Worm (Caenorhabditis elegans) whole organism, L4 larva: ENCODE data around the gene oac-22.
"Not testable (repeated sequence)": the region's sequence is repeated elsewhere in the genome, so short reads cannot be mapped to it uniquely, and the experiment has no call there.

ENCODE experiments used
- F10B5.3 ChIP-seq: sonication (generic microtip); optimal IDR thresholded peaks from 2 replicates; lab custom pipeline; 2016; ENCODE audit warnings: mild to moderate bottlenecking, missing genetic modification characterization, missing compliant biosample characterization
- R02D3.7 ChIP-seq: fragments of 150-350 bp; sonication (generic microtip); optimal IDR thresholded peaks from 3 replicates; lab custom pipeline; 2014; ENCODE audit warnings: missing biosample characterization, missing genetic modification characterization
- T20F7.1 ChIP-seq: fragments of 200-800 bp; sonication (Bioruptor generic); optimal IDR thresholded peaks from 2 replicates; lab custom pipeline; 2018; ENCODE audit warnings: mild to moderate bottlenecking, missing genetic modification characterization, missing compliant biosample characterization
- Y75B8A.6 ChIP-seq: fragments of 200-800 bp; sonication (Bioruptor generic); IDR thresholded peaks from 2 replicates; pipeline ENCODE4 v1.3.6; 2022; ENCODE audit warnings: missing genetic modification reagents, missing genetic modification characterization, missing compliant biosample characterization
- ZK337.2 ChIP-seq: fragments of 200-800 bp; sonication (Bioruptor generic); IDR thresholded peaks from 2 replicates; pipeline ENCODE4 v1.3.6; 2022; ENCODE audit warnings: missing genetic modification reagents, missing genetic modification characterization, missing compliant biosample characterization
- aha-1 ChIP-seq: fragments of 150-350 bp; peaks from one replicate; lab custom pipeline; 2014; ENCODE audit warnings: missing biosample characterization, missing genetic modification characterization
- ama-1 ChIP-seq: fragments of 150-350 bp; optimal IDR thresholded peaks from 2 replicates; lab custom pipeline; 2014; ENCODE audit warnings: inconsistent platforms, mixed read lengths
- ceh-20 ChIP-seq: fragments of 200-800 bp; sonication (Bioruptor generic); IDR thresholded peaks from 2 replicates; pipeline ENCODE4 v1.3.6; 2022; ENCODE audit warnings: missing genetic modification reagents, missing genetic modification characterization, missing compliant biosample characterization
- ceh-44 ChIP-seq: fragments of 200-800 bp; sonication (Bioruptor generic); IDR thresholded peaks from 2 replicates; pipeline ENCODE4 v1.3.6; 2022; ENCODE audit warnings: missing genetic modification reagents, missing genetic modification characterization, missing compliant biosample characterization
- ctbp-1 ChIP-seq: fragments of 200-800 bp; sonication (Bioruptor generic); IDR thresholded peaks from 2 replicates; pipeline ENCODE4 v1.3.6; 2022; ENCODE audit warnings: missing genetic modification reagents, missing genetic modification characterization, missing compliant biosample characterization
- daf-19 ChIP-seq: fragments of 200-800 bp; sonication (Bioruptor generic); conservative IDR thresholded peaks from 2 replicates; pipeline ENCODE4 v1.3.6; 2022; ENCODE audit warnings: missing genetic modification characterization, missing compliant biosample characterization
- dmd-6 ChIP-seq: fragments of 200-800 bp; sonication (Bioruptor generic); IDR thresholded peaks from 2 replicates; pipeline ENCODE4 v1.3.6; 2022; ENCODE audit warnings: missing genetic modification reagents, missing genetic modification characterization, missing compliant biosample characterization
- duxl-1 ChIP-seq: sonication (generic microtip); optimal IDR thresholded peaks from 2 replicates; lab custom pipeline; 2016; ENCODE audit warnings: mild to moderate bottlenecking, missing genetic modification characterization, moderate library complexity, missing compliant biosample characterization; ENCODE audit not compliant: poor library complexity
- egl-27 ChIP-seq: sonication (generic microtip); optimal IDR thresholded peaks from 3 replicates; lab custom pipeline; 2017; ENCODE audit warnings: missing biosample characterization, missing genetic modification reagents, missing genetic modification characterization
- egl-43 ChIP-seq: fragments of 200-800 bp; sonication (Bioruptor generic); IDR thresholded peaks from 2 replicates; pipeline ENCODE4 v1.3.6; 2022; ENCODE audit warnings: missing genetic modification reagents, missing genetic modification characterization, missing compliant biosample characterization
- fkh-10 ChIP-seq: fragments of 150-350 bp; optimal IDR thresholded peaks from 2 replicates; lab custom pipeline; 2014; ENCODE audit warnings: missing biosample characterization, missing genetic modification reagents, missing genetic modification characterization
- hlh-11 ChIP-seq: fragments of 200-800 bp; sonication (Bioruptor generic); optimal IDR thresholded peaks from 2 replicates; lab custom pipeline; 2018; ENCODE audit warnings: mild to moderate bottlenecking, missing genetic modification characterization, missing compliant biosample characterization
- hlh-30 ChIP-seq: sonication (generic microtip); optimal IDR thresholded peaks from 2 replicates; lab custom pipeline; 2017; ENCODE audit warnings: antibody characterized with exemption, mild to moderate bottlenecking, missing genetic modification characterization, missing compliant biosample characterization; ENCODE audit not compliant: insufficient read depth
- hmg-1.1 ChIP-seq: fragments of 200-800 bp; sonication (Bioruptor generic); IDR thresholded peaks from 2 replicates; pipeline ENCODE4 v1.3.6; 2022; ENCODE audit warnings: missing genetic modification reagents, missing genetic modification characterization, missing compliant biosample characterization
- lin-1 ChIP-seq: fragments of 200-800 bp; sonication (Bioruptor generic); IDR thresholded peaks from 2 replicates; pipeline ENCODE4 v1.3.6; 2022; ENCODE audit warnings: missing genetic modification reagents, missing genetic modification characterization, missing compliant biosample characterization
- madf-5 ChIP-seq, 2 experiments: fragments of 200-800 bp; sonication (Bioruptor generic); IDR thresholded peaks; 2 replicates each; pipeline ENCODE4 v1.3.6; 2022; ENCODE audit warnings: missing compliant biosample characterization in 2 of 2, missing genetic modification characterization in 2 of 2
- madf-9 ChIP-seq: fragments of 200-800 bp; sonication (Bioruptor generic); conservative IDR thresholded peaks from 2 replicates; pipeline ENCODE4 v1.3.6; 2022; ENCODE audit warnings: missing genetic modification reagents, missing genetic modification characterization, missing compliant biosample characterization
- mdl-1 ChIP-seq, 2 experiments: fragments of 150-350 bp in 1 of 2; sonication (generic microtip) in 1 of 2; optimal IDR thresholded peaks; 2 replicates each; lab custom pipeline; 2014 to 2017; ENCODE audit warnings: missing biosample characterization in 2 of 2, missing genetic modification characterization in 2 of 2
- nhr-10 ChIP-seq: fragments of 150-350 bp; optimal IDR thresholded peaks from 2 replicates; lab custom pipeline; 2014; ENCODE audit warnings: missing biosample characterization, missing genetic modification characterization
- nhr-111 ChIP-seq: fragments of 200-800 bp; sonication (Bioruptor generic); optimal IDR thresholded peaks from 2 replicates; lab custom pipeline; 2018; ENCODE audit warnings: mild to moderate bottlenecking, missing genetic modification characterization, missing compliant biosample characterization
- nhr-76 ChIP-seq: fragments of 150-350 bp; optimal IDR thresholded peaks from 2 replicates; lab custom pipeline; 2014; ENCODE audit warnings: missing biosample characterization, missing genetic modification characterization
- nhr-77 ChIP-seq: fragments of 150-350 bp; optimal IDR thresholded peaks from 2 replicates; lab custom pipeline; 2014; ENCODE audit warnings: missing biosample characterization, missing genetic modification characterization
- set-16 ChIP-seq: fragments of 200-800 bp; sonication (Bioruptor generic); IDR thresholded peaks from 2 replicates; pipeline ENCODE4 v1.3.6; 2022; ENCODE audit warnings: missing genetic modification reagents, missing genetic modification characterization, missing compliant biosample characterization
- skn-1 ChIP-seq: fragments of 150-350 bp; optimal IDR thresholded peaks from 2 replicates; lab custom pipeline; 2014; ENCODE audit warnings: missing biosample characterization, missing genetic modification characterization
- spr-1 ChIP-seq: sonication (generic microtip); optimal IDR thresholded peaks from 2 replicates; lab custom pipeline; 2016; ENCODE audit warnings: mild to moderate bottlenecking, missing genetic modification characterization, missing compliant biosample characterization
- tra-1 ChIP-seq: fragments of 200-800 bp; sonication (Bioruptor generic); IDR thresholded peaks from 2 replicates; pipeline ENCODE4 v1.3.6; 2022; ENCODE audit warnings: missing genetic modification reagents, missing genetic modification characterization, missing compliant biosample characterization
- unc-39 ChIP-seq: sonication (generic microtip); optimal IDR thresholded peaks from 2 replicates; lab custom pipeline; 2017; ENCODE audit warnings: missing biosample characterization, missing genetic modification characterization
- zfp-3 ChIP-seq: fragments of 200-800 bp; sonication (Bioruptor generic); conservative IDR thresholded peaks from 2 replicates; pipeline ENCODE4 v1.3.6; 2022; ENCODE audit warnings: missing genetic modification reagents, missing genetic modification characterization, missing compliant biosample characterization
- zip-2 ChIP-seq: fragments of 150-350 bp; optimal IDR thresholded peaks from 2 replicates; lab custom pipeline; 2014; ENCODE audit warnings: missing biosample characterization, missing genetic modification characterization
- ztf-11 ChIP-seq: fragments of 150-350 bp; optimal IDR thresholded peaks from 2 replicates; lab custom pipeline; 2014; ENCODE audit warnings: missing biosample characterization, missing genetic modification characterization

Gene oac-22

ce11 chrIV:3907506-3908188 lies 22.2 kb downstream of the oac-22 start, which contains the start of the genes F56D6.22 and F56D6.12:
F56D6.22 (minus strand) TSS chrIV:3907606.
F56D6.12 (plus strand) TSS chrIV:3908138.
- TF ChIP-seq nhr-10 (tag; lab: Kevin White, UChicago), result no peak
- no peak for TF ChIP-seq ZK337.2
- no peak for TF ChIP-seq nhr-77 (tag; lab: Kevin White, UChicago)
- TF ChIP-seq madf-9 (GFP tag; lab: Robert Waterston, UW), result no peak
- no peak for TF ChIP-seq fkh-10 (GFP tag; lab: Kevin White, UChicago)
- no peak for TF ChIP-seq ctbp-1 (GFP tag; lab: Robert Waterston, UW)
- no peak for TF ChIP-seq egl-43 (GFP tag; lab: Robert Waterston, UW)

DNA sequence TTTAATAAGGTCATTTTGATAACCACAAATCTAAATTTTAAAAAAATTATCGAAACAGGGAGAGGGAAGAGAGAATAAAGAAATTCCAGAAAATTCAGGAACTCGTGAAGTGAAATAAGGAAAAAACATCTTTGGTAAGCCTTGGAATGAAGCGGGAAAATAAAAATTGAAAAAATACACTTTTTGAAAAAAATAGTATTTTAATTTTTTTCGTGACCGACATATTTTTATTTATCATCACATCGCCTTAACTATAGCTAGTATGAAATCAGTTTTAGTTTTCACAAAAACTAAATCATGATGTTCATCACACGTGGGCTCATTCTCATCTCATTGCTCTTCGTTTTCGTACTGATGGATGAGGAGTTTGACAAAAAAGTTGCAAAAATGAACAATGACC lies 23.6 kb downstream of the oac-22 start, which contains the start of gene F56D6.13:
F56D6.13 (plus strand) TSS at position 301 of the 400 bp plus-strand sequence.
- no peak for TF ChIP-seq ceh-44 (GFP tag; lab: Robert Waterston, UW)
- no peak for TF ChIP-seq ceh-20 (GFP tag; lab: Robert Waterston, UW)
- TF ChIP-seq tra-1 (GFP tag; lab: Robert Waterston, UW), result no peak
- no peak for TF ChIP-seq egl-27 (tag; lab: Kevin White, UChicago)
- TF ChIP-seq hlh-30 (tag; lab: Kevin White, UChicago), result no peak
- TF ChIP-seq, all 104 proteins: peak for 0

ce11 chrIV:3911848-3912247 lies 26.4 kb downstream of the oac-22 start, which contains the start of gene F56D6.18:
F56D6.18 (minus strand) TSS chrIV:3911948.
- TF ChIP-seq daf-19; spr-1 (tag; lab: Kevin White, UChicago); hmg-1.1 (GFP tag; lab: Robert Waterston, UW): not testable (repeated sequence)

DNA sequence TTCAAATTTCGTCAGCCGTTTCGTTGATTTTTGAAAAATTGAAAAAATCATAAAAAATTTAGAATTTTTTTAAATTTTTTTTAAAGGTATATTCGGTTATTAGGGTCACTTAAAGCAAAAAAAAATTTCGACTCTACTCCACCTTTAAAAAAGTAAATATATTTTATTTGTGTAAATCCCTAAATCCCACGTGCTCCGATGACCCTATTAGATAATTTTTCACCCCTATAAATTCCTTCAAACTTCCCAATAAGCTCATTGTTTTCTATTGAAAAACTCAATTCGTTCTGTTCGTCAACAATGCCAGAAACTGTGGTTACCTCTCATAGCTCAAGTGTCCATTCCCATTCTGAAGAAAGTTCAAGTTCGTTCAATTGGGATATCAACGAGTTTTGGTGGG lies 27.1 kb downstream of the oac-22 start, which contains the start of gene F56D6.20:
F56D6.20 (plus strand) TSS at position 301 of the 400 bp plus-strand sequence.
- TF ChIP-seq F10B5.3 (tag; lab: Kevin White, UChicago), result no peak
- TF ChIP-seq T20F7.1 (GFP tag; lab: Kevin White, UChicago), result no peak
- no peak for TF ChIP-seq zip-2 (tag; lab: Kevin White, UChicago)
- no peak for TF ChIP-seq nhr-111 (GFP tag; lab: Kevin White, UChicago)
- TF ChIP-seq skn-1 (tag; lab: Kevin White, UChicago), result no peak
- no peak for TF ChIP-seq R02D3.7 (tag; lab: Kevin White, UChicago)
- no peak for TF ChIP-seq nhr-76 (tag; lab: Kevin White, UChicago)
- TF ChIP-seq ama-1 (lab: Kevin White, UChicago), result no peak
- no peak for TF ChIP-seq Y75B8A.6 (GFP tag; lab: Robert Waterston, UW)
- no peak for TF ChIP-seq hlh-11
- TF ChIP-seq aha-1 (tag; lab: Kevin White, UChicago), result no peak
- TF ChIP-seq egl-43 (GFP tag; lab: Robert Waterston, UW), result no peak
- TF ChIP-seq mdl-1 (tag; optimal IDR thresholded peaks at IDR 0.05; lab: Kevin White, UChicago), result no peak

ce11 chrIV:3914462-3914861 lies 29.0 kb downstream of the oac-22 start, which contains the start of gene F56D6.19:
F56D6.19 (plus strand) TSS chrIV:3914762.
- TF ChIP-seq madf-5 (GFP tag; IDR thresholded peaks at IDR 0.05; lab: Robert Waterston, UW), result no peak
- no peak for TF ChIP-seq zfp-3
- TF ChIP-seq egl-27 (tag; lab: Kevin White, UChicago), result no peak
- TF ChIP-seq lin-1 (GFP tag; lab: Robert Waterston, UW), result no peak
- no peak for TF ChIP-seq Y75B8A.6 (GFP tag; lab: Robert Waterston, UW)
- no peak for TF ChIP-seq unc-39
- no peak for TF ChIP-seq mdl-1 (tag; optimal IDR thresholded peaks at IDR 0.05; lab: Kevin White, UChicago)
- TF ChIP-seq aha-1 (tag; lab: Kevin White, UChicago), result no peak
- TF ChIP-seq hlh-11, result no peak
- no peak for TF ChIP-seq skn-1 (tag; lab: Kevin White, UChicago)
- no peak for TF ChIP-seq set-16 (GFP tag; lab: Robert Waterston, UW)
- TF ChIP-seq ztf-11 (tag; lab: Kevin White, UChicago), result no peak
- no peak for TF ChIP-seq zip-2 (tag; lab: Kevin White, UChicago)
- no peak for TF ChIP-seq duxl-1
- no peak for TF ChIP-seq dmd-6 (GFP tag; lab: Robert Waterston, UW)
